Fruit fly (Drosophila melanogaster) whole organism, embryonic: Measurements from ENCODE around the gene CG34429.

ENCODE experiments used
- Ada2b ChIP-seq: fragments of 200-800 bp; sonication (Bioruptor generic); IDR thresholded peaks from 2 replicates; pipeline ENCODE4 v1.3.6; 2022; ENCODE audit warnings: missing biosample characterization, missing genetic modification characterization
- CG12744 ChIP-seq: fragments of 200-800 bp; sonication (Bioruptor generic); optimal IDR thresholded peaks from 2 replicates; lab custom pipeline; 2016; ENCODE audit warnings: missing biosample characterization, missing genetic modification characterization
- CG15073 ChIP-seq: fragments of 200-800 bp; sonication (Bioruptor generic); optimal IDR thresholded peaks from 2 replicates; lab custom pipeline; 2016; ENCODE audit warnings: missing biosample characterization, missing genetic modification characterization
- CG15479 ChIP-seq: fragments of 200-800 bp; sonication (Bioruptor generic); optimal IDR thresholded peaks from 3 replicates; lab custom pipeline; 2019; ENCODE audit warnings: missing biosample characterization, mild to moderate bottlenecking, missing genetic modification characterization, moderate library complexity
- CG15514 ChIP-seq: fragments of 200-800 bp; sonication (Bioruptor generic); optimal IDR thresholded peaks from 3 replicates; lab custom pipeline; 2017; ENCODE audit warnings: missing biosample characterization, missing genetic modification characterization, mild to moderate bottlenecking, moderate library complexity, missing genetic modification reagents
- CG32767 ChIP-seq: fragments of 200-800 bp; sonication (Bioruptor generic); IDR thresholded peaks from 2 replicates; pipeline ENCODE4 v1.3.6; 2022; ENCODE audit warnings: missing biosample characterization, missing genetic modification characterization
- CG33557 ChIP-seq: fragments of 200-800 bp; sonication (Bioruptor generic); optimal IDR thresholded peaks from 2 replicates; lab custom pipeline; 2019; ENCODE audit warnings: missing biosample characterization, mild to moderate bottlenecking, missing genetic modification characterization, moderate library complexity
- CG3407 ChIP-seq: fragments of 200-800 bp; sonication (Bioruptor generic); optimal IDR thresholded peaks from 2 replicates; lab custom pipeline; 2018; ENCODE audit warnings: missing biosample characterization, mild to moderate bottlenecking, missing genetic modification characterization
- CG34376 ChIP-seq: fragments of 200-800 bp; sonication (Bioruptor generic); optimal IDR thresholded peaks from 2 replicates; lab custom pipeline; 2018; ENCODE audit warnings: missing biosample characterization, mild to moderate bottlenecking, missing genetic modification characterization
- CG3726 ChIP-seq: fragments of 200-800 bp; sonication (Bioruptor generic); IDR thresholded peaks from 3 replicates; pipeline ENCODE4, ENCODE4 v1.3.6; 2022; ENCODE audit warnings: missing biosample characterization, missing genetic modification characterization
- CG6765 ChIP-seq: fragments of 200-800 bp; sonication (Bioruptor generic); optimal IDR thresholded peaks from 3 replicates; lab custom pipeline; 2017; ENCODE audit warnings: missing biosample characterization, mild to moderate bottlenecking, missing genetic modification characterization
- CG7271 ChIP-seq: fragments of 200-800 bp; sonication (Bioruptor generic); optimal IDR thresholded peaks from 2 replicates; lab custom pipeline; 2018; ENCODE audit warnings: missing biosample characterization, mild to moderate bottlenecking, missing genetic modification characterization, moderate library complexity
- CG7963 ChIP-seq: fragments of 200-800 bp; sonication (Bioruptor generic); IDR thresholded peaks from 3 replicates; pipeline ENCODE4 v1.3.6; 2022; ENCODE audit warnings: missing biosample characterization, missing genetic modification characterization; ENCODE audit not compliant: partially characterized antibody
- CG9437 ChIP-seq: fragments of 200-800 bp; sonication (Bioruptor generic); optimal IDR thresholded peaks from 2 replicates; lab custom pipeline; 2018; ENCODE audit warnings: missing biosample characterization, mild to moderate bottlenecking, missing genetic modification characterization
- D ChIP-seq, 2 experiments: fragments of 200-800 bp in 1 of 2; fragments of >200 bp in 1 of 2; sonication (Bioruptor generic) in 1 of 2; optimal IDR thresholded peaks; 2 replicates in 1 of 2; 3 replicates in 1 of 2; lab custom pipeline; 2017; ENCODE audit warnings: mild to moderate bottlenecking in 1 of 2, missing biosample characterization in 1 of 2, missing genetic modification characterization in 1 of 2, missing genetic modification reagents in 1 of 2
- ERR ChIP-seq: fragments of 200-800 bp; sonication (Bioruptor generic); optimal IDR thresholded peaks from 2 replicates; lab custom pipeline; 2016; ENCODE audit warnings: missing biosample characterization, missing genetic modification characterization
- GATAe ChIP-seq: fragments of 200-800 bp; sonication (Bioruptor generic); conservative IDR thresholded peaks from 2 replicates; pipeline ENCODE4 v1.3.6; 2022; ENCODE audit warnings: missing biosample characterization, missing genetic modification characterization
- Gsc ChIP-seq: fragments of 200-800 bp; sonication (Bioruptor generic); IDR thresholded peaks from 2 replicates; pipeline ENCODE4 v1.3.6; 2022; ENCODE audit warnings: missing biosample characterization, missing genetic modification characterization
- Gug ChIP-seq: fragments of 200-800 bp; sonication (Bioruptor generic); IDR thresholded peaks from 4 replicates; pipeline ENCODE4 v1.3.6; 2022; ENCODE audit warnings: missing biosample characterization, missing genetic modification characterization
- Hmr ChIP-seq: fragments of 200-800 bp; sonication (Bioruptor generic); optimal IDR thresholded peaks from 3 replicates; lab custom pipeline; 2017; ENCODE audit warnings: mild to moderate bottlenecking, missing biosample characterization, missing genetic modification reagents, missing genetic modification characterization
- Lhr ChIP-seq: fragments of 200-800 bp; sonication (Bioruptor generic); optimal IDR thresholded peaks from 3 replicates; lab custom pipeline; 2017; ENCODE audit warnings: mild to moderate bottlenecking, missing biosample characterization, missing genetic modification reagents, missing genetic modification characterization
- Med ChIP-seq: fragments of 200-800 bp; sonication (Bioruptor generic); peaks from one replicate; lab custom pipeline; 2016; ENCODE audit warnings: missing biosample characterization, missing genetic modification characterization, mild to moderate bottlenecking, inconsistent platforms, moderate library complexity
- Mrtf ChIP-seq: fragments of 200-800 bp; sonication (Bioruptor generic); IDR thresholded peaks from 3 replicates; pipeline ENCODE4 v1.3.6; 2022; ENCODE audit warnings: missing biosample characterization, missing genetic modification characterization
- Neu2 ChIP-seq: fragments of 200-800 bp; sonication (Bioruptor generic); optimal IDR thresholded peaks from 3 replicates; lab custom pipeline; 2016; ENCODE audit warnings: missing biosample characterization, missing genetic modification characterization, borderline replicate concordance
- Nf-YC ChIP-seq: fragments of 200-800 bp; optimal IDR thresholded peaks from 3 replicates; lab custom pipeline; 2019; ENCODE audit warnings: missing biosample characterization, mild to moderate bottlenecking, missing genetic modification characterization, moderate library complexity
- Spps ChIP-seq: fragments of 200-800 bp; sonication (Bioruptor generic); optimal IDR thresholded peaks from 2 replicates; lab custom pipeline; 2018; ENCODE audit warnings: missing biosample characterization, mild to moderate bottlenecking, missing genetic modification characterization
- ac ChIP-seq: fragments of 200-800 bp; sonication (Bioruptor generic); optimal IDR thresholded peaks from 3 replicates; lab custom pipeline; 2017; ENCODE audit warnings: missing biosample characterization, mild to moderate bottlenecking, missing genetic modification characterization
- caup ChIP-seq: fragments of 200-800 bp; sonication (Bioruptor generic); optimal IDR thresholded peaks from 3 replicates; lab custom pipeline; 2017; ENCODE audit warnings: missing biosample characterization, mild to moderate bottlenecking, missing genetic modification characterization, moderate library complexity; ENCODE audit not compliant: severe bottlenecking
- crol ChIP-seq: fragments of 200-800 bp; sonication (Bioruptor generic); IDR thresholded peaks from 2 replicates; pipeline ENCODE4 v1.3.6; 2022; ENCODE audit warnings: missing biosample characterization, missing genetic modification characterization
- fd102C ChIP-seq: fragments of 200-800 bp; sonication (Bioruptor generic); optimal IDR thresholded peaks from 2 replicates; lab custom pipeline; 2018; ENCODE audit warnings: missing biosample characterization, mild to moderate bottlenecking, missing genetic modification characterization, moderate library complexity
- grau ChIP-seq: fragments of 200-800 bp; optimal IDR thresholded peaks from 3 replicates; lab custom pipeline; 2019; ENCODE audit warnings: missing biosample characterization, mild to moderate bottlenecking, missing genetic modification characterization, moderate library complexity
- gro ChIP-seq: fragments of 200-800 bp; sonication (Bioruptor generic); optimal IDR thresholded peaks from 2 replicates; lab custom pipeline; 2016; ENCODE audit warnings: missing biosample characterization, missing genetic modification characterization
- gsb-n ChIP-seq: fragments of 200-800 bp; sonication (Bioruptor generic); optimal IDR thresholded peaks from 3 replicates; lab custom pipeline; 2018; ENCODE audit warnings: missing biosample characterization, mild to moderate bottlenecking, missing genetic modification characterization
- hb ChIP-seq: fragments of 200-800 bp; sonication (Bioruptor generic); IDR thresholded peaks from 3 replicates; pipeline ENCODE4 v1.3.6; 2022; ENCODE audit warnings: missing biosample characterization, missing genetic modification characterization; ENCODE audit not compliant: partially characterized antibody
- ind ChIP-seq: fragments of 200-800 bp; sonication (Bioruptor generic); optimal IDR thresholded peaks from 3 replicates; lab custom pipeline; 2016; ENCODE audit warnings: missing biosample characterization, missing genetic modification characterization
- insv ChIP-seq, 2 experiments: fragments of 200-800 bp; sonication (Bioruptor generic); optimal IDR thresholded peaks; 3 replicates each; lab custom pipeline; 2016 to 2018; ENCODE audit warnings: missing biosample characterization in 2 of 2, missing genetic modification characterization in 2 of 2
- inv ChIP-seq: fragments of 200-800 bp; sonication (Bioruptor generic); IDR thresholded peaks from 2 replicates; pipeline ENCODE4 v1.3.6; 2022; ENCODE audit warnings: missing biosample characterization, missing genetic modification characterization; ENCODE audit not compliant: partially characterized antibody
- kay ChIP-seq: fragments of 200-800 bp; sonication (Bioruptor generic); optimal IDR thresholded peaks from 2 replicates; lab custom pipeline; 2016; ENCODE audit warnings: missing biosample characterization, missing genetic modification characterization
- nerfin-2 ChIP-seq: fragments of 200-800 bp; sonication (Bioruptor generic); IDR thresholded peaks from 2 replicates; pipeline ENCODE4 v1.3.6; 2022; ENCODE audit warnings: missing biosample characterization, missing genetic modification characterization; ENCODE audit not compliant: partially characterized antibody
- p53 ChIP-seq: fragments of 200-800 bp; sonication (Bioruptor generic); optimal IDR thresholded peaks from 2 replicates; lab custom pipeline; 2016; ENCODE audit warnings: missing biosample characterization, missing genetic modification characterization
- phol ChIP-seq: fragments of 200-800 bp; sonication (Bioruptor generic); optimal IDR thresholded peaks from 3 replicates; lab custom pipeline; 2018; ENCODE audit warnings: missing biosample characterization, mild to moderate bottlenecking, missing genetic modification characterization, moderate library complexity
- pzg ChIP-seq: fragments of 200-800 bp; sonication (Bioruptor generic); optimal IDR thresholded peaks from 3 replicates; lab custom pipeline; 2018; ENCODE audit warnings: missing biosample characterization, mild to moderate bottlenecking, missing genetic modification characterization, moderate library complexity
- ranshi ChIP-seq: fragments of 200-800 bp; sonication (Bioruptor generic); IDR thresholded peaks from 2 replicates; pipeline ENCODE4 v1.3.6; 2022; ENCODE audit warnings: missing biosample characterization, missing genetic modification characterization
- ro ChIP-seq: fragments of 200-800 bp; sonication (Bioruptor generic); IDR thresholded peaks from 2 replicates; pipeline ENCODE4 v1.3.6; 2022; ENCODE audit warnings: missing biosample characterization, missing genetic modification characterization
- sens ChIP-seq: fragments of 200-800 bp; sonication (Bioruptor generic); peaks from one replicate; lab custom pipeline; 2016; ENCODE audit warnings: missing biosample characterization, missing genetic modification characterization
- sr ChIP-seq: fragments of 200-800 bp; sonication (Bioruptor generic); IDR thresholded peaks from 3 replicates; pipeline ENCODE4 v1.3.6; 2022; ENCODE audit warnings: missing biosample characterization, missing genetic modification characterization
- tin ChIP-seq: fragments of 200-800 bp; sonication (Bioruptor generic); optimal IDR thresholded peaks from 3 replicates; lab custom pipeline; 2016; ENCODE audit warnings: missing biosample characterization, missing genetic modification characterization
- tll ChIP-seq, 2 experiments: fragments of 200-800 bp in 1 of 2; fragments of >200 bp in 1 of 2; sonication (Bioruptor generic) in 1 of 2; optimal IDR thresholded peaks; 2 replicates each; lab custom pipeline; 2017 to 2019; ENCODE audit warnings: missing biosample characterization in 2 of 2, missing genetic modification characterization in 2 of 2, mild to moderate bottlenecking in 1 of 2, moderate library complexity in 1 of 2
- zfh1 ChIP-seq: fragments of 200-800 bp; sonication (Bioruptor generic); IDR thresholded peaks from 3 replicates; pipeline ENCODE4 v1.3.6; 2022; ENCODE audit warnings: missing biosample characterization, missing genetic modification characterization

The CG34429 gene

dm6 chr3L:13017803-13018324 is 45.0 kb upstream of the CG34429 start, which contains the start of the genes mRpL20 and Icmt (continued):
- TF ChIP-seq hb (GFP tag; lab: Robert Waterston, UW) = peak; percentile 81
- peak; percentile 100 for TF ChIP-seq grau
- TF ChIP-seq Mrtf (GFP tag; lab: Robert Waterston, UW) = peak; percentile 96
- TF ChIP-seq Lhr (GFP tag; lab: Kevin White, UChicago) = peak; percentile 60
- TF ChIP-seq CG3407 (GFP tag; lab: Kevin White, UChicago) = peak; percentile 88
- TF ChIP-seq CG3726 (GFP tag; lab: Robert Waterston, UW) = peak; percentile 93
- peak; percentile 71 for TF ChIP-seq CG7271 (tag; lab: Kevin White, UChicago)
- peak; percentile 95 for TF ChIP-seq Gug (GFP tag; lab: Robert Waterston, UW)
- peak; percentile 82 for TF ChIP-seq GATAe (GFP tag; lab: Robert Waterston, UW)
- TF ChIP-seq ranshi (GFP tag; lab: Robert Waterston, UW) = peak; percentile 96
- peak; percentile 88 for TF ChIP-seq CG9437 (GFP tag; lab: Kevin White, UChicago)
- peak; percentile 22 for TF ChIP-seq pzg (GFP tag; lab: Kevin White, UChicago)
- TF ChIP-seq Neu2 (GFP tag; lab: Kevin White, UChicago) = no peak
- TF ChIP-seq insv (GFP tag; optimal IDR thresholded peaks at IDR 0.05; lab: Kevin White, UChicago) = peak in 1 of 2 experiments; percentile 45
- TF ChIP-seq gro (GFP tag; lab: Kevin White, UChicago) = no peak
- TF ChIP-seq tll (GFP tag; optimal IDR thresholded peaks at IDR 0.05; lab: Kevin White, UChicago) = no peak
- no peak for TF ChIP-seq fd102C (GFP tag; lab: Kevin White, UChicago)
- peak; percentile 29 for TF ChIP-seq CG12744
- peak; percentile 97 for TF ChIP-seq zfh1 (GFP tag; lab: Robert Waterston, UW)
- peak; percentile 89 for TF ChIP-seq Gsc
- peak; percentile 95 for TF ChIP-seq Hmr (GFP tag; lab: Kevin White, UChicago)
- peak; percentile 74 for TF ChIP-seq CG15514 (GFP tag; lab: Kevin White, UChicago)
- TF ChIP-seq Spps (tag; lab: Kevin White, UChicago) = peak; percentile 74
- TF ChIP-seq p53 = no peak
- peak; percentile 86 for TF ChIP-seq caup (GFP tag; lab: Kevin White, UChicago)
- TF ChIP-seq sens (GFP tag; lab: Kevin White, UChicago) = peak; percentile 94
- peak; percentile 75 for TF ChIP-seq kay (GFP tag; lab: Kevin White, UChicago)
- peak; percentile 6 for TF ChIP-seq CG34376 (GFP tag; lab: Kevin White, UChicago)
- TF ChIP-seq nerfin-2 (GFP tag; lab: Robert Waterston, UW) = peak; percentile 92
- peak; percentile 69 for TF ChIP-seq tin (GFP tag; lab: Kevin White, UChicago)
- peak; percentile 70 for TF ChIP-seq CG33557
- peak; percentile 87 for TF ChIP-seq Nf-YC (tag; lab: Kevin White, UChicago)
- TF ChIP-seq inv = peak; percentile 65
- peak; percentile 96 for TF ChIP-seq CG32767 (GFP tag; lab: Robert Waterston, UW)
- TF ChIP-seq CG6765 (GFP tag; lab: Kevin White, UChicago) = peak; percentile 73
- TF ChIP-seq sr (GFP tag; lab: Robert Waterston, UW) = peak; percentile 76; the same call in 2 of the 3 replicates
- TF ChIP-seq CG15073 = peak; percentile 52
- TF ChIP-seq ro (GFP tag; lab: Robert Waterston, UW) = peak; percentile 94
- TF ChIP-seq CG7963 (GFP tag; lab: Robert Waterston, UW) = peak; percentile 73; the same call in 2 of the 3 replicates
- TF ChIP-seq crol (GFP tag; lab: Robert Waterston, UW) = peak; percentile 50; the same call in 1 of the 2 replicates
- peak; percentile 96 for TF ChIP-seq gsb-n
- TF ChIP-seq CG15479 (GFP tag; lab: Kevin White, UChicago) = no peak
- peak; percentile 23 for TF ChIP-seq ac
- TF ChIP-seq ind (GFP tag; lab: Kevin White, UChicago) = peak; percentile 87
- peak; percentile 88 for TF ChIP-seq phol (tag; lab: Kevin White, UChicago)
- peak; percentile 93 for TF ChIP-seq Ada2b
- TF ChIP-seq ERR (GFP tag; lab: Kevin White, UChicago) = no peak
- no peak for TF ChIP-seq D (optimal IDR thresholded peaks at IDR 0.05; lab: Kevin White, UChicago)
- TF ChIP-seq D (GFP tag; optimal IDR thresholded peaks at IDR 0.05; lab: Kevin White, UChicago) = peak; percentile 64
- peak; percentile 82 for TF ChIP-seq Med (GFP tag; lab: Kevin White, UChicago)
